Fruit fly (Drosophila melanogaster): ENCODE data around the gene CG17672.
A peak's percentile ranks its signal among the peaks of the same experiment; 100 is the strongest.

Gene CG17672

DNA sequence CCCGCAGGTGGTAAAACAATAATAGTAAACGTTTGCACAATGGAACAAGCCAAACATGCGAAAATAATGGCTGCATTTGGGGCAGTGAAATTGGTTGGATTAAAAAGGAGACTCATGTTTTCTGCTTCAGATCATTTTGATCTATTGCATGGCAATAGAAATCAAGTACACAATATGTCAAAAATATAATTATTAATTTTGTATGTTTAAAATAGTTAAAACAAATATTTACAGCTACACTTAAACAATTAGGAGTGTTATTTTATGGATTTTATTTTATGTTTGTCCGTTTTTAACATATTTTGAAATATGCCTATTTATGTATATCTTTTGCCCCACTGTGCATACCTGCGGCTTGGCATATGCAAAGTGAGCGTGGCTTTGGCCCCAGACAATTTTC, 37.5 kb downstream of the CG17672 start (continued):
- TF ChIP-seq CG8632 (GFP tag; optimal IDR thresholded peaks at IDR 0.05) (no peak), Hr4 (GFP tag; optimal IDR thresholded peaks at IDR 0.05) (peak; percentile 13), Ets96B (tag; optimal IDR thresholded peaks at IDR 0.05) (peak; percentile 44), Ets21C (GFP tag; optimal IDR thresholded peaks at IDR 0.05) (no peak), fkh (GFP tag; optimal IDR thresholded peaks at IDR 0.05) (no peak), svp (GFP tag) (peak; percentile 43), CG10631 (GFP tag; optimal IDR thresholded peaks at IDR 0.05) (peak; percentile 52), Eip75B (GFP tag; optimal IDR thresholded peaks at IDR 0.05) (peak; percentile 12), CG6276 (GFP tag; optimal IDR thresholded peaks at IDR 0.05) (peak; percentile 12), Met (GFP tag; optimal IDR thresholded peaks at IDR 0.05) (no peak), fd59A (GFP tag; optimal IDR thresholded peaks at IDR 0.05) (peak; percentile 48), CG16779 (tag; optimal IDR thresholded peaks at IDR 0.05) (no peak), CG11294 (GFP tag; IDR thresholded peaks at IDR 0.05) (no peak), CG8319 (GFP tag; optimal IDR thresholded peaks at IDR 0.05) (no peak), dsx (GFP tag; optimal IDR thresholded peaks at IDR 0.05; ENCODE audit: poor library complexity, severe bottlenecking) (no peak), esn (GFP tag; optimal IDR thresholded peaks at IDR 0.05) (peak; percentile 5), CG10669 (GFP tag; optimal IDR thresholded peaks at IDR 0.05) (peak; percentile 14), Sox14 (GFP tag; optimal IDR thresholded peaks at IDR 0.05) (no peak), vri (GFP tag; optimal IDR thresholded peaks at IDR 0.05) (no peak)

- TF ChIP-seq Smox (GFP tag; optimal IDR thresholded peaks at IDR 0.05) = no peak
- no peak for TF ChIP-seq CG1621 (tag; optimal IDR thresholded peaks at IDR 0.05)
- no peak for TF ChIP-seq CG6808 (GFP tag; optimal IDR thresholded peaks at IDR 0.05)
- TF ChIP-seq CG4318 (GFP tag; optimal IDR thresholded peaks at IDR 0.05) = no peak
- no peak for TF ChIP-seq pdm3 (GFP tag; optimal IDR thresholded peaks at IDR 0.05)
- TF ChIP-seq Eip75B (GFP tag; optimal IDR thresholded peaks at IDR 0.05) = peak; percentile 1
- TF ChIP-seq CG6854 (GFP tag; optimal IDR thresholded peaks at IDR 0.05) = no peak
- TF ChIP-seq CG8319 (GFP tag; optimal IDR thresholded peaks at IDR 0.05) = no peak
- no peak for TF ChIP-seq Hr39 (GFP tag; optimal IDR thresholded peaks at IDR 0.05)
- TF ChIP-seq spab (GFP tag; optimal IDR thresholded peaks at IDR 0.05) = no peak
- TF ChIP-seq CG32006 (GFP tag; optimal IDR thresholded peaks at IDR 0.05) = peak; percentile 21
- TF ChIP-seq Ets96B (tag; optimal IDR thresholded peaks at IDR 0.05) = peak; percentile 14
- peak; percentile 66 for TF ChIP-seq Eip78C (GFP tag)
- TF ChIP-seq CG3919 (GFP tag; optimal IDR thresholded peaks at IDR 0.05) = peak; percentile 29
- no peak for TF ChIP-seq Hr4 (GFP tag; optimal IDR thresholded peaks at IDR 0.05)
- TF ChIP-seq topi (GFP tag; optimal IDR thresholded peaks at IDR 0.05) = no peak
- no peak for TF ChIP-seq Eip93F (GFP tag; optimal IDR thresholded peaks at IDR 0.05)
- peak in 1 of 2 experiments; percentile 22 for TF ChIP-seq salr (GFP tag; optimal IDR thresholded peaks at IDR 0.05)
- TF ChIP-seq Blimp-1 (GFP tag; optimal IDR thresholded peaks at IDR 0.05) = no peak
- no peak for TF ChIP-seq CG10669 (GFP tag; optimal IDR thresholded peaks at IDR 0.05)
- TF ChIP-seq CG8119 (GFP tag; IDR thresholded peaks at IDR 0.05) = no peak
Observed at dm6 chr3L:13068293-13068692, 39.5 kb downstream of the CG17672 start.

DNA sequence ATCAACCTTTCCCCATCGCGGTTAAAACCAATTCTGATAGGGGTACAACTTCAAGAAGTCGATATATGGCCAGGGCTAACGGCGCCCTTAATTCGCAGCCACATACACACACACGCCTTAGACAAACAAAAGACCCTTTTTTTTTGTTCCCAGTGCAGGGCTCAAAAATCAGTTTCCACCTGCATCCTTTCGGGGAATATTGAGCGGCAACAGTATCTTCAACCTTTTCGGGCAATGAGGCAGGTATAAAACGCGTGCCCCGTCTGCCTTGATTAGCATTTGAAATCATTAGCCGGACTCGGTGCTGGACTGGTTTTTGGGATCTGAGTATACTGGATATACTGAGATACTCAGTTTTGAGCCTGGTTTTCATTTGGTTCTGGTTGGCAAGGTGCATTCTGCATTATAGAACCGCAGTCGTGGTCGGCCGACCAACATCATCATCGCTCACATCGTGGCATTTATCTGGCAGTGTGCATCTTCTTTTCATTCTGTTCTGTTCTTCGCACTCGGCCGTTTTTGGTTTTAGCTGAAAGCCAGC, 45.4 kb downstream of the CG17672 start:
- no peak for TF ChIP-seq Gug (GFP tag; IDR thresholded peaks at IDR 0.05)

DNA sequence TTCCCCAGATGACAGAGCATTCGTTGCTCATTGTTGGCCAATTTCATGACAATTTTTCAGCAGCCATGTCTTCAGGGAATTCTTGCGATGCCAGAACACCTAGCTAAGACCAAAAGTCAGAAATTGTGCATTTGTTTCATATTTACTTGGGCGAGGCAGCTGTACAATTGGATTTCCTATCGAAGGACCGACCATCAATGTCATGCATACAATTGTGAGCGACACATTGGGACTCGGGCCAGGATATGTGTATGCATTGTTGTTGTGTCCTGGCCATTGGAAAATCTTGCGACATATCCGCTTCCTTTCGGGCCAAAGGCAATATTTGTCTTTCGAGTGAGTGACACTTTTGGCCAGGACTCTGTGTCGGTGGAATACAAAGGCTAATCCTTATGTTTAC, 48.6 kb downstream of the CG17672 start:
- no peak for TF ChIP-seq Hr4 (GFP tag; optimal IDR thresholded peaks at IDR 0.05)
- no peak for TF ChIP-seq CG11762 (GFP tag; optimal IDR thresholded peaks at IDR 0.05; ENCODE audit: insufficient read depth)
- TF ChIP-seq Eip93F (GFP tag; optimal IDR thresholded peaks at IDR 0.05) = no peak
- no peak for TF ChIP-seq CG3032 (tag; optimal IDR thresholded peaks at IDR 0.05)
- TF ChIP-seq acj6 (GFP tag; optimal IDR thresholded peaks at IDR 0.05) = no peak
- TF ChIP-seq Sox14 (GFP tag; optimal IDR thresholded peaks at IDR 0.05) = no peak
- TF ChIP-seq OdsH (GFP tag; optimal IDR thresholded peaks at IDR 0.05) = no peak
- TF ChIP-seq svp (GFP tag) = no peak
- no peak for TF ChIP-seq Hr39 (GFP tag; optimal IDR thresholded peaks at IDR 0.05)
